Fruit fly (Drosophila melanogaster) whole organism, embryonic: ENCODE data around the gene CG43120.

Experiments
- Atf6 ChIP-seq: fragments of 200-800 bp; sonication (Bioruptor generic); IDR thresholded peaks from 2 replicates; pipeline ENCODE4 v1.3.6; 2022; ENCODE audit warnings: missing biosample characterization, missing genetic modification characterization
- CG14014 ChIP-seq: fragments of 200-800 bp; sonication (Bioruptor generic); IDR thresholded peaks from 2 replicates; pipeline ENCODE4 v1.3.6; 2022; ENCODE audit warnings: missing biosample characterization, missing genetic modification characterization
- HLH4C ChIP-seq: fragments of 200-800 bp; sonication (Bioruptor generic); IDR thresholded peaks from 3 replicates; pipeline ENCODE4 v1.3.6; 2022; ENCODE audit warnings: missing biosample characterization, missing genetic modification characterization; ENCODE audit not compliant: partially characterized antibody
- Nf-YC ChIP-seq: fragments of 200-800 bp; optimal IDR thresholded peaks from 3 replicates; lab custom pipeline; 2019; ENCODE audit warnings: missing biosample characterization, mild to moderate bottlenecking, missing genetic modification characterization, moderate library complexity
- insv ChIP-seq, 2 experiments: fragments of 200-800 bp; sonication (Bioruptor generic); optimal IDR thresholded peaks; 3 replicates each; lab custom pipeline; 2016 to 2018; ENCODE audit warnings: missing biosample characterization in 2 of 2, missing genetic modification characterization in 2 of 2
- sna ChIP-seq: fragments of 200-800 bp; sonication (Bioruptor generic); IDR thresholded peaks from 2 replicates; pipeline ENCODE4 v1.3.6; 2022; ENCODE audit warnings: missing biosample characterization, missing genetic modification characterization; ENCODE audit not compliant: partially characterized antibody

- TF ChIP-seq Atf6 (GFP tag; lab: Robert Waterston, UW) = no peak
- TF ChIP-seq CG14014 (GFP tag; lab: Robert Waterston, UW) = no peak
- TF ChIP-seq sna (GFP tag; lab: Robert Waterston, UW) = no peak
- no peak for TF ChIP-seq HLH4C (GFP tag; lab: Robert Waterston, UW)
- TF ChIP-seq insv (GFP tag; optimal IDR thresholded peaks at IDR 0.05; lab: Kevin White, UChicago) = no peak
- no peak for TF ChIP-seq Nf-YC (tag; lab: Kevin White, UChicago)
These were observed 19.7 kb upstream of the CG43120 start for dm6 chr3L:14362028-14362427.
